Worm (Caenorhabditis elegans) whole organism, L4 larva: ENCODE data around the gene R05G6.5.

Source experiments
- R02D3.7 ChIP-seq: fragments of 150-350 bp; sonication (generic microtip); optimal IDR thresholded peaks from 3 replicates; lab custom pipeline; 2014; ENCODE audit warnings: missing biosample characterization, missing genetic modification characterization
- egl-27 ChIP-seq: sonication (generic microtip); optimal IDR thresholded peaks from 3 replicates; lab custom pipeline; 2017; ENCODE audit warnings: missing biosample characterization, missing genetic modification reagents, missing genetic modification characterization
- egl-43 ChIP-seq: fragments of 200-800 bp; sonication (Bioruptor generic); IDR thresholded peaks from 2 replicates; pipeline ENCODE4 v1.3.6; 2022; ENCODE audit warnings: missing genetic modification reagents, missing genetic modification characterization, missing compliant biosample characterization
- fkh-10 ChIP-seq: fragments of 150-350 bp; optimal IDR thresholded peaks from 2 replicates; lab custom pipeline; 2014; ENCODE audit warnings: missing biosample characterization, missing genetic modification reagents, missing genetic modification characterization
- hlh-11 ChIP-seq: fragments of 200-800 bp; sonication (Bioruptor generic); optimal IDR thresholded peaks from 2 replicates; lab custom pipeline; 2018; ENCODE audit warnings: mild to moderate bottlenecking, missing genetic modification characterization, missing compliant biosample characterization
- mdl-1 ChIP-seq, 2 experiments: fragments of 150-350 bp in 1 of 2; sonication (generic microtip) in 1 of 2; optimal IDR thresholded peaks; 2 replicates each; lab custom pipeline; 2014 to 2017; ENCODE audit warnings: missing biosample characterization in 2 of 2, missing genetic modification characterization in 2 of 2
- mdt-29 ChIP-seq: fragments of 200-800 bp; sonication (Bioruptor generic); IDR thresholded peaks from 2 replicates; pipeline ENCODE4 v1.3.6; 2022; ENCODE audit warnings: missing genetic modification reagents, missing genetic modification characterization, missing compliant biosample characterization
- nhr-11 ChIP-seq: fragments of 150-350 bp; optimal IDR thresholded peaks from 2 replicates; lab custom pipeline; 2014; ENCODE audit warnings: missing biosample characterization, missing genetic modification characterization
- nhr-77 ChIP-seq: fragments of 150-350 bp; optimal IDR thresholded peaks from 2 replicates; lab custom pipeline; 2014; ENCODE audit warnings: missing biosample characterization, missing genetic modification characterization
- tra-1 ChIP-seq: fragments of 200-800 bp; sonication (Bioruptor generic); IDR thresholded peaks from 2 replicates; pipeline ENCODE4 v1.3.6; 2022; ENCODE audit warnings: missing genetic modification reagents, missing genetic modification characterization, missing compliant biosample characterization
- zag-1 ChIP-seq: fragments of 150-350 bp; optimal IDR thresholded peaks from 2 replicates; lab custom pipeline; 2014; ENCODE audit warnings: missing biosample characterization, missing genetic modification characterization

- TF ChIP-seq hlh-11 (tag; lab: Kevin White, UChicago) (peak; percentile 49), nhr-11 (tag; lab: Kevin White, UChicago) (no peak), mdl-1 (tag; optimal IDR thresholded peaks at IDR 0.05; lab: Kevin White, UChicago) (no peak), zag-1 (no peak), tra-1 (no peak), fkh-10 (GFP tag; lab: Kevin White, UChicago) (no peak), R02D3.7 (tag; lab: Kevin White, UChicago) (no peak), egl-43 (GFP tag; lab: Robert Waterston, UW) (no peak), egl-27 (tag; lab: Kevin White, UChicago) (no peak), mdt-29 (no peak), nhr-77 (tag; lab: Kevin White, UChicago) (no peak)
Measured at ce11 chrIV:7520841-7521240, 12.7 kb downstream of the R05G6.5 start.
